Worm (Caenorhabditis elegans): ENCODE results near the gene F44A6.3.
A peak's percentile ranks its signal among the peaks of the same experiment; 100 is the strongest.

The F44A6.3 gene

ce11 chrX:10170598-10170997, 42.0 kb upstream of the F44A6.3 start:
- TF ChIP-seq Y48G9A.11 (GFP tag; IDR thresholded peaks at IDR 0.05), result no peak
- TF ChIP-seq ceh-20 (GFP tag; IDR thresholded peaks at IDR 0.05), result no peak
- no peak for TF ChIP-seq mxl-3 (GFP tag; optimal IDR thresholded peaks at IDR 0.05)
- no peak for TF ChIP-seq pha-4 (GFP tag; IDR thresholded peaks at IDR 0.05)
- no peak for TF ChIP-seq pha-4 (tag; optimal IDR thresholded peaks at IDR 0.05)
- TF ChIP-seq hif-1 (tag; optimal IDR thresholded peaks at IDR 0.05), result no peak
- no peak for TF ChIP-seq attf-4 (tag; optimal IDR thresholded peaks at IDR 0.05)
- no peak for TF ChIP-seq egl-43 (GFP tag; IDR thresholded peaks at IDR 0.05)
- no peak for TF ChIP-seq dmd-8 (GFP tag; IDR thresholded peaks at IDR 0.05)
- no peak for TF ChIP-seq skn-1 (tag; optimal IDR thresholded peaks at IDR 0.05)
- TF ChIP-seq hlh-30 (tag; optimal IDR thresholded peaks at IDR 0.05; ENCODE audit: insufficient read depth), result no peak
- TF ChIP-seq nhr-48 (tag; optimal IDR thresholded peaks at IDR 0.05), result no peak
- no peak for TF ChIP-seq spr-3 (GFP tag; optimal IDR thresholded peaks at IDR 0.05)
- TF ChIP-seq ZK546.5 (tag; optimal IDR thresholded peaks at IDR 0.05), result no peak

ce11 chrX:10172004-10172584, 40.5 kb upstream of the F44A6.3 start, which contains the start of gene C07A4.2:
Gene C07A4.2, plus strand, starts transcription at chrX:10172198.
- TF ChIP-seq aha-1 (tag), result peak; percentile 76
- TF ChIP-seq pha-4 (GFP tag; IDR thresholded peaks at IDR 0.05), result no peak
- no peak for TF ChIP-seq pha-4 (tag; optimal IDR thresholded peaks at IDR 0.05)
- peak; percentile 40 for TF ChIP-seq mxl-3 (GFP tag; optimal IDR thresholded peaks at IDR 0.05)

ce11 chrX:10174683-10175082, 37.9 kb upstream of the F44A6.3 start, which contains the start of gene C07A4.3:
Gene C07A4.3, plus strand, starts transcription at chrX:10174983.
- TF ChIP-seq dmd-8 (GFP tag; IDR thresholded peaks at IDR 0.05), result no peak
- TF ChIP-seq skn-1 (tag; optimal IDR thresholded peaks at IDR 0.05), result no peak
- TF ChIP-seq F10B5.3 (tag; optimal IDR thresholded peaks at IDR 0.05), result no peak
- TF ChIP-seq nhr-42 (GFP tag; IDR thresholded peaks at IDR 0.05), result no peak
- no peak for TF ChIP-seq dmd-6 (GFP tag; IDR thresholded peaks at IDR 0.05)
- TF ChIP-seq jun-1 (tag; optimal IDR thresholded peaks at IDR 0.05), result no peak
- no peak for TF ChIP-seq ces-1 (GFP tag; optimal IDR thresholded peaks at IDR 0.05)
- TF ChIP-seq nhr-10 (tag; optimal IDR thresholded peaks at IDR 0.05), result no peak
- no peak for TF ChIP-seq ztf-11 (tag; optimal IDR thresholded peaks at IDR 0.05)
- no peak for TF ChIP-seq hlh-11 (tag; optimal IDR thresholded peaks at IDR 0.05)
- TF ChIP-seq T26A8.4 (GFP tag; IDR thresholded peaks at IDR 0.05), result no peak
- TF ChIP-seq set-16 (GFP tag; IDR thresholded peaks at IDR 0.05), result no peak
- TF ChIP-seq nhr-237 (tag; optimal IDR thresholded peaks at IDR 0.05), result no peak
- TF ChIP-seq gei-8 (GFP tag; optimal IDR thresholded peaks at IDR 0.05), result no peak
- no peak for TF ChIP-seq nhr-48 (tag; optimal IDR thresholded peaks at IDR 0.05)
- no peak for TF ChIP-seq tag-97 (GFP tag; IDR thresholded peaks at IDR 0.05)

- TF ChIP-seq daf-16 (GFP tag; optimal IDR thresholded peaks at IDR 0.05) (peak in 1 of 2 experiments; percentile 65), daf-16 (tag; optimal IDR thresholded peaks at IDR 0.05) (no peak), T26A8.4 (GFP tag; IDR thresholded peaks at IDR 0.05) (no peak), hlh-11 (tag; optimal IDR thresholded peaks at IDR 0.05) (peak; percentile 37)
Measured at ce11 chrX:10176295-10176694, 36.3 kb upstream of the F44A6.3 start, which contains the start of gene ncs-4. Gene ncs-4, plus strand, starts transcription at chrX:10176521.

- TF ChIP-seq aha-1 (tag), result peak; percentile 93
- no peak for TF ChIP-seq vab-7 (GFP tag; IDR thresholded peaks at IDR 0.05)
Measured at ce11 chrX:10182613-10183012, 30.0 kb upstream of the F44A6.3 start.

ce11 chrX:10183695-10184094, 28.9 kb upstream of the F44A6.3 start, which contains the start of gene arrd-28:
Gene arrd-28, plus strand, starts transcription at chrX:10183995.
- TF ChIP-seq Y75B8A.6 (GFP tag; IDR thresholded peaks at IDR 0.05) (no peak), nhr-111 (GFP tag; optimal IDR thresholded peaks at IDR 0.05) (no peak), lin-15B (tag; optimal IDR thresholded peaks at IDR 0.05) (no peak), zfp-2 (tag; optimal IDR thresholded peaks at IDR 0.05) (no peak), ceh-44 (GFP tag; IDR thresholded peaks at IDR 0.05) (no peak), egl-27 (tag; optimal IDR thresholded peaks at IDR 0.05) (no peak), php-3 (GFP tag; IDR thresholded peaks at IDR 0.05) (0 out of 2 replicates have a peak, but pooled peaks have one; percentile 24)
